Worm (Caenorhabditis elegans): ENCODE measurements around the gene dmd-7.

The dmd-7 gene

DNA sequence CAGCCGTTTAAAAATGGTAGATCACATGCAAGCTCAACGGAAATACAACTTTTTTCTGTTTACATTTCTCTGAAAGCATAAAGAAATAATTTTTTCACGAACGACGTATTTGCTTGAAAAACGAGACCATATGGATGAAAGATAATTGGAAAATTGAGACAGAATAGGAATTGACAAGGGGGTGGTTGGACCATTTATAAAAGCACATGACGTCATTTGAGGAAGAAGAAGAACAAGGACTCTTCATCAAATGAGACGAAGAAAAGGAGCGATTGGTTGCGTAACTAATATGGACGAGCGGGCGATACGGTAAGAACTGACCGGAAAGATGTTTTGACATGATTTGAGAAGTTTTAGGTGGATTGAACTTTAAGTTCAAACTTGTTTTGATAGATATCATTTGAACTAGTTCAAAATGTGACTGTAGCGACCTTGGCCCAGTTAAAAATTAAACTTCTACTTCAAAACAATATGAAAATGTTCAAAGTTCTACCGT lies 18.3 kb upstream of the dmd-7 start:
- TF ChIP-seq ztf-1 (GFP tag; conservative IDR thresholded peaks at IDR 0.05), result no peak
- TF ChIP-seq ama-1 (optimal IDR thresholded peaks at IDR 0.05), result peak; percentile 86
- peak; percentile 31 for TF ChIP-seq C34F6.9 (tag; optimal IDR thresholded peaks at IDR 0.05)
- TF ChIP-seq R02D3.7 (tag; optimal IDR thresholded peaks at IDR 0.05), result no peak
- TF ChIP-seq elt-3 (tag; optimal IDR thresholded peaks at IDR 0.05), result no peak
- peak; percentile 45 for TF ChIP-seq unc-62 (GFP tag; optimal IDR thresholded peaks at IDR 0.05)
- TF ChIP-seq fos-1 (tag; optimal IDR thresholded peaks at IDR 0.05), result no peak
- TF ChIP-seq unc-55 (GFP tag; optimal IDR thresholded peaks at IDR 0.05), result peak; percentile 24
- no peak for TF ChIP-seq ceh-16 (tag; optimal IDR thresholded peaks at IDR 0.05)
- peak; percentile 76 for TF ChIP-seq sma-9 (GFP tag; optimal IDR thresholded peaks at IDR 0.05)
- peak; percentile 39 for TF ChIP-seq sma-9 (tag; optimal IDR thresholded peaks at IDR 0.05)
- TF ChIP-seq nhr-23 (tag; optimal IDR thresholded peaks at IDR 0.05), result no peak
- TF ChIP-seq mdl-1 (tag; optimal IDR thresholded peaks at IDR 0.05), result no peak
- TF ChIP-seq F13H6.1 (tag; optimal IDR thresholded peaks at IDR 0.05), result no peak
- TF ChIP-seq elt-1 (tag; optimal IDR thresholded peaks at IDR 0.05), result no peak
- TF ChIP-seq lsy-2 (tag; optimal IDR thresholded peaks at IDR 0.05), result peak in 1 of 2 experiments; percentile 54
- peak; percentile 17 for TF ChIP-seq blmp-1 (tag; optimal IDR thresholded peaks at IDR 0.05; ENCODE audit: insufficient read depth)
- peak; percentile 72 for TF ChIP-seq crh-2 (tag; optimal IDR thresholded peaks at IDR 0.05)
- peak; percentile 69 for TF ChIP-seq egl-27 (tag; optimal IDR thresholded peaks at IDR 0.05)
- TF ChIP-seq nhr-237 (tag; optimal IDR thresholded peaks at IDR 0.05), result no peak
- TF ChIP-seq peb-1 (tag; optimal IDR thresholded peaks at IDR 0.05), result no peak
- TF ChIP-seq ztf-4 (tag; optimal IDR thresholded peaks at IDR 0.05), result peak; percentile 29
- TF ChIP-seq nhr-21 (tag; optimal IDR thresholded peaks at IDR 0.05), result peak; percentile 32
- no peak for TF ChIP-seq nhr-12 (tag; optimal IDR thresholded peaks at IDR 0.05)
- peak; percentile 69 for TF ChIP-seq sma-3 (GFP tag; optimal IDR thresholded peaks at IDR 0.05)
- TF ChIP-seq ceh-82 (tag; optimal IDR thresholded peaks at IDR 0.05), result no peak
- peak; percentile 76 for TF ChIP-seq nhr-129 (tag; optimal IDR thresholded peaks at IDR 0.05)
- no peak for TF ChIP-seq ztf-11 (tag; optimal IDR thresholded peaks at IDR 0.05)
- no peak for TF ChIP-seq alr-1 (tag; optimal IDR thresholded peaks at IDR 0.05)
- peak; percentile 6 for TF ChIP-seq nhr-6 (tag; optimal IDR thresholded peaks at IDR 0.05)
- TF ChIP-seq zag-1 (tag; optimal IDR thresholded peaks at IDR 0.05), result peak; percentile 63

DNA sequence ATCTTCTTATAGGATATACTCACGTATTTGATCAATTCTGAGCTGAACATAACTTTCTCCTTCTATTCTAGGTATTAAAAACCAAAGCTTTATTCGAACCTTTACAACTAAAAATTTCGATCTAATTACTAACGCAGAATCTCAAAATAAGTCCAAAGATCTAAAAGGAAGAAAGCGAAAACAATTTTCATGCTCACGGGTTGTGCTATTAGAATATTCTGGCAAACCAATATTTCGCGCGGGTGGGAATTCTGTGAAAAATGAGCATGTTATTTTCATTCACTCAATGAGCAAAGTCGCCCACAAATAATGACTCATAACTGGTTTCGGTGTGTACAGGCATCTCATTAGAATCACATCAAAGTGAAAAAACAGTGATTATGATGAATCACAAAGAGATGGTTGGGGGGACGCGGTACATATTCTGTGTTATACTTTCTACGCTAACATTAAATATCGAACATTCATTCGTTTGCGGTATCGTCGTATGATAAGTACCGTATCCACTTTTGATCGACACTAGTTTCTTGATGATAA lies 17.7 kb upstream of the dmd-7 start:
- TF ChIP-seq blmp-1 (tag; optimal IDR thresholded peaks at IDR 0.05; ENCODE audit: insufficient read depth) (no peak), crh-2 (tag; optimal IDR thresholded peaks at IDR 0.05) (no peak), ceh-16 (tag; optimal IDR thresholded peaks at IDR 0.05) (no peak), aly-2 (tag; optimal IDR thresholded peaks at IDR 0.05) (no peak), C34F6.9 (tag; optimal IDR thresholded peaks at IDR 0.05) (peak; percentile 7)

DNA sequence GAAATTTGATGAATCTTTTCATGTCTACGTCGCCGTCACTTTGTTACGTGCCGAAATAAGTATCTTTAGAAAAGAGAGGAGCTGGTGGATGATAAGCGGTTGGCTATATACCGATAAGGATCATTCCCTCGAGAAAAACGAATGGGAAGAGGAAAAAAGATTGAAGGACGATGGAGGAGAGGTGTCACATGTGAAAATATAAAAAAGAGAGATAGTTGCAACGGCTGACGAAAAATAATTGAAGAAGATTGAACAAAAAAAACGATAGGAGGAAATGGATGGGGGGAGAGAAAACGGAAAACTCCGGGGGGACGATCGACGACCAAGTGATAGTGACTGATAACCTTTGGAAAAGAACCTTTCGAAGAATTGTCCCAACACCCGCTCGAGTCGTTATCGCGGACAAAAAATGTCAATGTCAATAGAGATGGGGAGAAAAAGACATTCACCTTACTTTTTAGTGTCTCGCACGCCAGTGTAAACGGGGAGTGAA lies 17.2 kb upstream of the dmd-7 start:
- TF ChIP-seq nhr-21 (tag; optimal IDR thresholded peaks at IDR 0.05) (peak; percentile 91), mbf-1 (tag; optimal IDR thresholded peaks at IDR 0.05) (no peak), aly-2 (tag; optimal IDR thresholded peaks at IDR 0.05) (no peak), gmeb-1 (tag; optimal IDR thresholded peaks at IDR 0.05) (peak; percentile 73), ceh-16 (tag; optimal IDR thresholded peaks at IDR 0.05) (peak; percentile 28), fos-1 (tag; optimal IDR thresholded peaks at IDR 0.05) (peak; percentile 87), skn-1 (tag; optimal IDR thresholded peaks at IDR 0.05) (no peak), ama-1 (optimal IDR thresholded peaks at IDR 0.05) (peak; percentile 20), nhr-77 (tag; optimal IDR thresholded peaks at IDR 0.05) (no peak), lin-11 (tag; optimal IDR thresholded peaks at IDR 0.05) (no peak), sma-9 (GFP tag; optimal IDR thresholded peaks at IDR 0.05) (peak; percentile 88), sma-9 (tag; optimal IDR thresholded peaks at IDR 0.05) (no peak), dmd-4 (tag; optimal IDR thresholded peaks at IDR 0.05) (no peak), ceh-82 (tag; optimal IDR thresholded peaks at IDR 0.05) (no peak), mab-5 (tag; optimal IDR thresholded peaks at IDR 0.05) (no peak), nhr-6 (tag; optimal IDR thresholded peaks at IDR 0.05) (peak; percentile 6), mdl-1 (tag; optimal IDR thresholded peaks at IDR 0.05) (peak in 1 of 2 experiments; percentile 75), nhr-11 (tag; optimal IDR thresholded peaks at IDR 0.05) (no peak), lin-13 (GFP tag; optimal IDR thresholded peaks at IDR 0.05) (no peak), egl-27 (tag; optimal IDR thresholded peaks at IDR 0.05) (peak; percentile 85), ztf-11 (tag; optimal IDR thresholded peaks at IDR 0.05) (no peak), sem-4 (tag; optimal IDR thresholded peaks at IDR 0.05) (peak; percentile 76), crh-2 (tag; optimal IDR thresholded peaks at IDR 0.05) (peak; percentile 81), unc-55 (GFP tag; optimal IDR thresholded peaks at IDR 0.05) (no peak), nhr-10 (tag; optimal IDR thresholded peaks at IDR 0.05) (peak; percentile 54), blmp-1 (tag; optimal IDR thresholded peaks at IDR 0.05; ENCODE audit: insufficient read depth) (peak; percentile 66), snpc-4 (tag; optimal IDR thresholded peaks at IDR 0.05) (no peak), elt-3 (tag; optimal IDR thresholded peaks at IDR 0.05) (no peak), peb-1 (tag; optimal IDR thresholded peaks at IDR 0.05) (no peak), unc-39 (tag; optimal IDR thresholded peaks at IDR 0.05) (no peak), ztf-1 (GFP tag; conservative IDR thresholded peaks at IDR 0.05) (no peak), unc-62 (GFP tag; optimal IDR thresholded peaks at IDR 0.05) (peak; percentile 44), ztf-4 (tag; optimal IDR thresholded peaks at IDR 0.05) (peak; percentile 61), ZK546.5 (tag; optimal IDR thresholded peaks at IDR 0.05) (no peak), lsy-2 (tag; optimal IDR thresholded peaks at IDR 0.05) (peak; percentile 28 to 63), lin-39 (tag; optimal IDR thresholded peaks at IDR 0.05) (no peak), alr-1 (tag; optimal IDR thresholded peaks at IDR 0.05) (no peak), zag-1 (tag; optimal IDR thresholded peaks at IDR 0.05) (no peak)

Data from whole organism, L2 larva.